Fruit fly (Drosophila melanogaster) whole organism, pupa: ENCODE results near the gene CG42299.

Experiments
- CG10348 ChIP-seq: fragments of 200-800 bp; sonication (Bioruptor generic); IDR thresholded peaks from 2 replicates; pipeline ENCODE4 v1.3.6; 2022; ENCODE audit warnings: missing biosample characterization, missing genetic modification characterization
- CG12605 ChIP-seq: fragments of 200-800 bp; sonication (Bioruptor generic); IDR thresholded peaks from 2 replicates; pipeline ENCODE4 v1.3.6; 2022; ENCODE audit warnings: missing biosample characterization, missing genetic modification characterization
- CG13204 ChIP-seq: fragments of 200-800 bp; sonication (Bioruptor generic); optimal IDR thresholded peaks from 2 replicates; lab custom pipeline; 2018; ENCODE audit warnings: missing biosample characterization, mild to moderate bottlenecking, missing genetic modification characterization, moderate library complexity
- CG14655 ChIP-seq: fragments of 200-800 bp; sonication (Bioruptor generic); optimal IDR thresholded peaks from 3 replicates; lab custom pipeline; 2017; ENCODE audit warnings: mild to moderate bottlenecking, missing biosample characterization, missing genetic modification reagents, missing genetic modification characterization
- CG15710 ChIP-seq: fragments of 200-800 bp; sonication (Bioruptor generic); optimal IDR thresholded peaks from 2 replicates; lab custom pipeline; 2018; ENCODE audit warnings: missing biosample characterization, mild to moderate bottlenecking, missing genetic modification characterization, moderate library complexity
- CG17806 ChIP-seq: fragments of 200-800 bp; sonication (Bioruptor generic); optimal IDR thresholded peaks from 2 replicates; lab custom pipeline; 2018; ENCODE audit warnings: missing biosample characterization, mild to moderate bottlenecking, missing genetic modification characterization, moderate library complexity
- CG32121 ChIP-seq: fragments of 200-800 bp; sonication (Bioruptor generic); IDR thresholded peaks from 2 replicates; pipeline ENCODE4 v1.3.6; 2022; ENCODE audit warnings: missing biosample characterization, missing genetic modification characterization
- CG34367 ChIP-seq: fragments of 200-800 bp; sonication (Bioruptor generic); optimal IDR thresholded peaks from 2 replicates; lab custom pipeline; 2018; ENCODE audit warnings: missing biosample characterization, mild to moderate bottlenecking, missing genetic modification characterization
- CG4496 ChIP-seq: fragments of 200-800 bp; sonication (Bioruptor generic); IDR thresholded peaks from 3 replicates; pipeline ENCODE4 v1.3.6; 2022; ENCODE audit warnings: missing biosample characterization, missing genetic modification characterization
- CG8159 ChIP-seq: fragments of 200-800 bp; sonication (Bioruptor generic); optimal IDR thresholded peaks from 3 replicates; lab custom pipeline; 2018; ENCODE audit warnings: missing biosample characterization, mild to moderate bottlenecking, missing genetic modification characterization, moderate library complexity
- CG8301 ChIP-seq: fragments of 200-800 bp; sonication (Bioruptor generic); optimal IDR thresholded peaks from 2 replicates; lab custom pipeline; 2018; ENCODE audit warnings: missing biosample characterization, mild to moderate bottlenecking, missing genetic modification characterization
- CG9948 ChIP-seq: fragments of 200-800 bp; sonication (Bioruptor generic); optimal IDR thresholded peaks from 2 replicates; lab custom pipeline; 2018; ENCODE audit warnings: missing biosample characterization, mild to moderate bottlenecking, missing genetic modification characterization, moderate library complexity
- D1 ChIP-seq: fragments of 200-800 bp; sonication (Bioruptor generic); optimal IDR thresholded peaks from 2 replicates; lab custom pipeline; 2018; ENCODE audit warnings: missing biosample characterization, mild to moderate bottlenecking, missing genetic modification characterization, moderate library complexity
- EcR ChIP-seq: fragments of 200-800 bp; sonication (Bioruptor generic); optimal IDR thresholded peaks from 3 replicates; lab custom pipeline; 2019; ENCODE audit warnings: missing biosample characterization, missing genetic modification characterization, mild to moderate bottlenecking, moderate library complexity, missing genetic modification reagents
- Ets98B ChIP-seq: fragments of 200-800 bp; sonication (Bioruptor generic); IDR thresholded peaks from 2 replicates; pipeline ENCODE4 v1.3.6; 2022; ENCODE audit warnings: missing biosample characterization, missing genetic modification characterization
- Pif1A ChIP-seq: fragments of 200-800 bp; sonication (Bioruptor generic); optimal IDR thresholded peaks from 3 replicates; lab custom pipeline; 2016; ENCODE audit warnings: missing biosample characterization, missing genetic modification characterization
- Pif1B ChIP-seq: fragments of 200-800 bp; sonication (Bioruptor generic); optimal IDR thresholded peaks from 3 replicates; lab custom pipeline; 2016; ENCODE audit warnings: missing biosample characterization, missing genetic modification characterization
- Snoo ChIP-seq: fragments of 200-800 bp; sonication (Bioruptor generic); optimal IDR thresholded peaks from 3 replicates; lab custom pipeline; 2017; ENCODE audit warnings: missing biosample characterization, mild to moderate bottlenecking, missing genetic modification characterization, inconsistent platforms
- fd96Ca ChIP-seq: fragments of 200-800 bp; sonication (Bioruptor generic); IDR thresholded peaks from 3 replicates; pipeline ENCODE4 v1.3.6; 2022; ENCODE audit warnings: missing biosample characterization, missing genetic modification characterization
- gl ChIP-seq: fragments of 200-800 bp; sonication (Bioruptor generic); optimal IDR thresholded peaks from 2 replicates; lab custom pipeline; 2018; ENCODE audit warnings: missing biosample characterization, mild to moderate bottlenecking, missing genetic modification characterization
- rn ChIP-seq: fragments of 200-800 bp; sonication (Bioruptor generic); IDR thresholded peaks from 2 replicates; pipeline ENCODE4 v1.3.6; 2022; ENCODE audit warnings: missing biosample characterization, missing genetic modification characterization

CG42299 gene

dm6 chrX:15592822-15593476 is 17.5 kb upstream of the CG42299 start:
- TF ChIP-seq Pif1A (no peak), EcR (GFP tag; lab: Kevin White, UChicago) (peak; percentile 33)

- TF ChIP-seq CG10348 (no peak), CG4496 (0 out of 3 replicates have a peak, but pooled peaks have one; percentile 42), EcR (GFP tag; lab: Kevin White, UChicago) (peak; percentile 66), CG34367 (no peak), Pif1A (no peak)
These were observed 16.4 kb upstream of the CG42299 start for dm6 chrX:15591721-15592491.

- no peak for TF ChIP-seq CG4496
These were observed 11.9 kb upstream of the CG42299 start, which contains the start of gene Alp11 for dm6 chrX:15587433-15587832. TSS of gene Alp11 (plus strand) at chrX:15587733.

dm6 chrX:15583842-15584441 is 8.5 kb upstream of the CG42299 start:
- TF ChIP-seq EcR (GFP tag; lab: Kevin White, UChicago) (no peak), fd96Ca (no peak), CG4496 (no peak), CG8159 (tag; lab: Kevin White, UChicago) (no peak), gl (tag; lab: Kevin White, UChicago) (no peak), CG12605 (GFP tag; lab: Robert Waterston, UW) (no peak), CG13204 (GFP tag; lab: Kevin White, UChicago) (no peak), Ets98B (no peak), Snoo (tag; lab: Kevin White, UChicago) (no peak), D1 (tag; lab: Kevin White, UChicago) (no peak), CG8301 (tag; lab: Kevin White, UChicago) (no peak), rn (GFP tag; lab: Robert Waterston, UW) (no peak), Pif1B (GFP tag; lab: Kevin White, UChicago) (no peak), CG10348 (no peak), CG34367 (no peak), CG32121 (GFP tag; lab: Robert Waterston, UW) (no peak), CG9948 (no peak), CG15710 (no peak), CG17806 (no peak), Pif1A (no peak)

- TF ChIP-seq Snoo (tag; lab: Kevin White, UChicago) (no peak), CG14655 (GFP tag; lab: Kevin White, UChicago) (no peak), CG15710 (peak; percentile 27), CG9948 (peak; percentile 7), CG34367 (no peak), EcR (GFP tag; lab: Kevin White, UChicago) (no peak), CG10348 (no peak), Ets98B (no peak), Pif1B (GFP tag; lab: Kevin White, UChicago) (no peak)
These were observed 7.4 kb upstream of the CG42299 start, which contains the start of the genes CG9215 and CG8097 for dm6 chrX:15582853-15583252. TSS of gene CG9215 (minus strand) at chrX:15582874. TSS of gene CG8097 (plus strand) at chrX:15583159.

- TF ChIP-seq fd96Ca (peak; percentile 96), Pif1B (GFP tag; lab: Kevin White, UChicago) (peak; percentile 95), Pif1A (peak; percentile 96), gl (tag; lab: Kevin White, UChicago) (peak; percentile 87), CG10348 (peak; percentile 34; the same call in 1 of the 2 replicates), CG34367 (peak; percentile 90), Ets98B (peak; percentile 93), CG4496 (peak; percentile 97), CG12605 (GFP tag; lab: Robert Waterston, UW) (peak; percentile 87), CG8159 (tag; lab: Kevin White, UChicago) (peak; percentile 84), Snoo (tag; lab: Kevin White, UChicago) (peak; percentile 96), CG14655 (GFP tag; lab: Kevin White, UChicago) (no peak), D1 (tag; lab: Kevin White, UChicago) (peak; percentile 61), CG13204 (GFP tag; lab: Kevin White, UChicago) (no peak), CG15710 (peak; percentile 91), CG8301 (tag; lab: Kevin White, UChicago) (peak; percentile 92), EcR (GFP tag; lab: Kevin White, UChicago) (peak; percentile 84), rn (GFP tag; lab: Robert Waterston, UW) (peak; percentile 79; the same call in 1 of the 2 replicates), CG9948 (peak; percentile 89), CG32121 (GFP tag; lab: Robert Waterston, UW) (peak; percentile 91), CG17806 (peak; percentile 87)
These were observed 4.1 kb upstream of the CG42299 start for dm6 chrX:15579579-15579978.
